Worm (Caenorhabditis elegans) whole organism, L3 larva: ENCODE results near the gene rabr-1.

ENCODE experiments used
- R02D3.7 ChIP-seq: fragments of 150-350 bp; optimal IDR thresholded peaks from 2 replicates; lab custom pipeline; 2014; ENCODE audit warnings: missing biosample characterization, missing genetic modification characterization
- ama-1 ChIP-seq: fragments of 150-350 bp; optimal IDR thresholded peaks from 2 replicates; lab custom pipeline; 2018
- ceh-16 ChIP-seq: sonication (generic microtip); optimal IDR thresholded peaks from 2 replicates; lab custom pipeline; 2017; ENCODE audit warnings: missing biosample characterization, missing genetic modification characterization
- ceh-28 ChIP-seq: fragments of 150-350 bp; optimal IDR thresholded peaks from 2 replicates; lab custom pipeline; 2014; ENCODE audit warnings: missing biosample characterization, missing genetic modification reagents, missing genetic modification characterization
- ceh-82 ChIP-seq: fragments of 150-350 bp; optimal IDR thresholded peaks from 2 replicates; lab custom pipeline; 2014; ENCODE audit warnings: missing biosample characterization, missing genetic modification characterization
- egl-27 ChIP-seq: sonication (generic microtip); optimal IDR thresholded peaks from 4 replicates; lab custom pipeline; 2017; ENCODE audit warnings: missing biosample characterization, missing genetic modification reagents, missing genetic modification characterization
- egl-5 ChIP-seq: fragments of 150-350 bp; optimal IDR thresholded peaks from 2 replicates; lab custom pipeline; 2017; ENCODE audit warnings: missing biosample characterization, missing genetic modification reagents, missing genetic modification characterization, inconsistent platforms
- elt-3 ChIP-seq, 3 experiments: fragments of 150-350 bp in 1 of 3; sonication (generic microtip) in 2 of 3; optimal IDR thresholded peaks; 2 replicates in 2 of 3; 4 replicates in 1 of 3; lab custom pipeline; 2014 to 2017; ENCODE audit warnings: missing biosample characterization in 3 of 3, missing genetic modification characterization in 3 of 3
- eor-1 ChIP-seq, 2 experiments: fragments of 150-350 bp; optimal IDR thresholded peaks; 2 replicates each; lab custom pipeline; 2014 to 2018; ENCODE audit warnings: missing biosample characterization in 2 of 2, missing genetic modification characterization in 2 of 2
- fkh-10 ChIP-seq: sonication (generic microtip); optimal IDR thresholded peaks from 2 replicates; lab custom pipeline; 2017; ENCODE audit warnings: missing biosample characterization, missing genetic modification reagents, missing genetic modification characterization
- fkh-2 ChIP-seq: fragments of 150-350 bp; optimal IDR thresholded peaks from 2 replicates; lab custom pipeline; 2014; ENCODE audit warnings: missing biosample characterization, missing genetic modification reagents, missing genetic modification characterization
- jun-1 ChIP-seq: fragments of 150-350 bp; optimal IDR thresholded peaks from 2 replicates; lab custom pipeline; 2014; ENCODE audit warnings: missing biosample characterization, missing genetic modification reagents, missing genetic modification characterization
- lin-39 ChIP-seq: fragments of 150-350 bp; optimal IDR thresholded peaks from 2 replicates; lab custom pipeline; 2018; ENCODE audit warnings: missing biosample characterization, missing genetic modification reagents, missing genetic modification characterization
- lsy-12 ChIP-seq: sonication (generic microtip); optimal IDR thresholded peaks from 2 replicates; lab custom pipeline; 2016; ENCODE audit warnings: mild to moderate bottlenecking, missing genetic modification characterization, missing compliant biosample characterization
- mdl-1 ChIP-seq: fragments of 150-350 bp; optimal IDR thresholded peaks from 2 replicates; lab custom pipeline; 2014; ENCODE audit warnings: missing biosample characterization, missing genetic modification characterization
- mml-1 ChIP-seq: fragments of 150-350 bp; sonication (generic microtip); optimal IDR thresholded peaks from 3 replicates; lab custom pipeline; 2014; ENCODE audit warnings: missing biosample characterization, missing genetic modification characterization
- nfya-1 ChIP-seq: sonication (generic microtip); optimal IDR thresholded peaks from 2 replicates; lab custom pipeline; 2017; ENCODE audit warnings: missing genetic modification characterization, mild to moderate bottlenecking, missing compliant biosample characterization, antibody characterized with exemption, moderate library complexity; ENCODE audit not compliant: insufficient read depth
- nhr-11 ChIP-seq: fragments of 150-350 bp; optimal IDR thresholded peaks from 2 replicates; lab custom pipeline; 2014; ENCODE audit warnings: missing biosample characterization, missing genetic modification characterization
- nhr-28 ChIP-seq: fragments of 150-350 bp; optimal IDR thresholded peaks from 2 replicates; lab custom pipeline; 2014; ENCODE audit warnings: missing biosample characterization, missing genetic modification characterization
- nhr-67 ChIP-seq: fragments of 150-350 bp; optimal IDR thresholded peaks from 2 replicates; lab custom pipeline; 2014; ENCODE audit warnings: missing biosample characterization, missing genetic modification characterization
- nhr-76 ChIP-seq: fragments of 150-350 bp; sonication (generic microtip); optimal IDR thresholded peaks from 5 replicates; lab custom pipeline; 2014; ENCODE audit warnings: missing biosample characterization, missing genetic modification characterization
- nhr-77 ChIP-seq: fragments of 150-350 bp; optimal IDR thresholded peaks from 2 replicates; lab custom pipeline; 2014; ENCODE audit warnings: missing biosample characterization, missing genetic modification characterization
- pha-4 ChIP-seq: fragments of 150-350 bp; optimal IDR thresholded peaks from 2 replicates; lab custom pipeline; 2014; ENCODE audit warnings: missing biosample characterization, missing genetic modification reagents, missing genetic modification characterization
- pqm-1 ChIP-seq: fragments of 150-350 bp; optimal IDR thresholded peaks from 2 replicates; lab custom pipeline; 2017; ENCODE audit warnings: missing biosample characterization, missing genetic modification characterization, inconsistent platforms
- sea-2 ChIP-seq: fragments of 150-350 bp; sonication (generic microtip); optimal IDR thresholded peaks from 4 replicates; lab custom pipeline; 2014; ENCODE audit warnings: missing biosample characterization, missing genetic modification reagents, missing genetic modification characterization
- skn-1 ChIP-seq: fragments of 150-350 bp; optimal IDR thresholded peaks from 2 replicates; lab custom pipeline; 2014; ENCODE audit warnings: missing biosample characterization, missing genetic modification characterization
- snpc-4 ChIP-seq: fragments of 150-350 bp; optimal IDR thresholded peaks from 2 replicates; lab custom pipeline; 2014; ENCODE audit warnings: missing biosample characterization, missing genetic modification characterization
- tbx-2 ChIP-seq: sonication (generic microtip); optimal IDR thresholded peaks from 2 replicates; lab custom pipeline; 2016; ENCODE audit warnings: mild to moderate bottlenecking, missing genetic modification characterization, missing compliant biosample characterization
- unc-39 ChIP-seq: sonication (generic microtip); optimal IDR thresholded peaks from 4 replicates; lab custom pipeline; 2017; ENCODE audit warnings: missing biosample characterization, missing genetic modification characterization
- unc-62 ChIP-seq: fragments of 150-350 bp; sonication (generic microtip); optimal IDR thresholded peaks from 4 replicates; lab custom pipeline; 2014; ENCODE audit warnings: missing biosample characterization, missing genetic modification reagents, missing genetic modification characterization
- zag-1 ChIP-seq: fragments of 150-350 bp; optimal IDR thresholded peaks from 2 replicates; lab custom pipeline; 2014; ENCODE audit warnings: missing biosample characterization, missing genetic modification characterization

rabr-1 gene

DNA sequence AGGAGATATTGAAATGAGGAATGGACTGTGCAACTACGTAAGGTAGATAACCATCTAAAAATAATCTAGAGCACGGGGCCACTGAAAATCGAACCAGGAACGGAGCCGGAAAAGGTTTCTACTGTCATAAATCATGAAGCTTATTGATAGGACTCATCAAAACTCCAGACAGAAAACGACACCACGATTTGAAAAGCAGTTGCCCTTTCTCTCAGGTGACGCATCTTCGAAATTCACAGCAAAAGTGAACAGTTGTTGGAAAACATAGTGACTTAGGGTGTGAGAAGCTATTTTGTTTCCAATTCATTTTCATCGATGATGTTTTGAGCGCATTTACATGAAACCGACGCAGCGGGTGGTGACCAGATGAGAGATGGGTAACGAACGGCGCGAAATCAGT, 43.7 kb upstream of the rabr-1 start:
- no peak for TF ChIP-seq fkh-10 (GFP tag; lab: Kevin White, UChicago)
- no peak for TF ChIP-seq unc-62 (GFP tag; lab: Kevin White, UChicago)
- TF ChIP-seq snpc-4, result no peak
- no peak for TF ChIP-seq ama-1 (lab: Kevin White, UChicago)
- no peak for TF ChIP-seq tbx-2 (tag; lab: Kevin White, UChicago)
- TF ChIP-seq unc-39 (tag; lab: Kevin White, UChicago), result no peak
- TF ChIP-seq mdl-1 (tag; lab: Kevin White, UChicago), result no peak
- no peak for TF ChIP-seq nhr-28
- TF ChIP-seq nhr-67 (tag; lab: Kevin White, UChicago), result no peak
- no peak for TF ChIP-seq R02D3.7
- TF ChIP-seq egl-27, result no peak
- TF ChIP-seq ceh-82 (tag; lab: Kevin White, UChicago), result no peak
- no peak for TF ChIP-seq fkh-2 (tag; lab: Kevin White, UChicago)
- no peak for TF ChIP-seq pqm-1 (tag; lab: Kevin White, UChicago)
- no peak for TF ChIP-seq mml-1 (tag; lab: Kevin White, UChicago)
- TF ChIP-seq elt-3 (tag; optimal IDR thresholded peaks at IDR 0.05; lab: Kevin White, UChicago), result no peak
- TF ChIP-seq nhr-11, result no peak
- no peak for TF ChIP-seq nfya-1
- TF ChIP-seq skn-1 (tag; lab: Kevin White, UChicago), result no peak
- TF ChIP-seq jun-1 (tag; lab: Kevin White, UChicago), result no peak

DNA sequence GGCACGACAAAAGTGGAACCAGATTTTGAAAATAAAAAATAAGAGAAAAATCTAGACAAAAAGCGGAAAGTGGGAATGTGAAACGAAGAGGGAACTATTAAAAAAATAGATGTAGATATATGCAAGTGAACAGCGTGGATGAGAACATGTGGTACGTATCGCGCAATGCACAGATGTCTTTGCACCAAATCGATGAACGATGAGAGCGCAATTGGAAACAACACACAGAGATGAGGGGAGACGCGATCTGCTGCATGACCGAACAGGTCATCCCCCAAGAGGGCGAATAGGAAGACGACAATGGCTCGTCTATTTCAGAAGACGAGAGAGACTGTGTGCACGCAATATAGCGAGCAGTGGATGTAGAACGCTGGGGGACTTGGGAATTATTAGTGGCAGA, 43.3 kb upstream of the rabr-1 start:
- TF ChIP-seq snpc-4 (no peak), eor-1 (tag; optimal IDR thresholded peaks at IDR 0.05; lab: Kevin White, UChicago) (no peak), egl-5 (tag; lab: Kevin White, UChicago) (no peak)

DNA sequence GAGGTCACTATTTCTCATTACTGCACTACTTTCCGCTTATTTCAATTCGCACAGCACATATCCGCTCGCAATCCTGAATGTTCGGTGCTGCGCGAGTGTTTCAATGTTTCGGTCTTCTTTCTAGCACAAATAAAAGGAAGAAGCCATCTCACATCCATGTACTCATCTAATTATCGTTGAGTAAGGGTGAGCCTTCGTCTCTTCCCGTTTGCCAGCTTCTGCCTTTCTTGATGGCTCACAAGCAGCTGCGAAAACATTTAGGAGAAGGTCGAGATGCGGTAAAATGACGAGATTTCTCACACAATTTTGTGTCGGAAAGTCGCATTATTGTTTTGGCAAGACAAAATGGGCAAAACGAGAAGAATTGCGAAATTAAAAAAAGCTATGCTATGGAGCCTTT, 41.1 kb upstream of the rabr-1 start:
- TF ChIP-seq ceh-82 (tag; lab: Kevin White, UChicago), result no peak
- TF ChIP-seq, all 47 proteins: peak for 0

ce11 chrX:2456141-2456540, 39.8 kb upstream of the rabr-1 start:
- TF ChIP-seq tbx-2 (tag; lab: Kevin White, UChicago), result no peak
- peak; percentile 71 for TF ChIP-seq fkh-10 (GFP tag; lab: Kevin White, UChicago)
- no peak for TF ChIP-seq ceh-28
- no peak for TF ChIP-seq lin-39
- TF ChIP-seq nhr-76 (tag; lab: Kevin White, UChicago), result no peak

- TF ChIP-seq lsy-12 (tag; lab: Kevin White, UChicago) (no peak), fkh-10 (GFP tag; lab: Kevin White, UChicago) (peak; percentile 76), nhr-77 (tag; lab: Kevin White, UChicago) (no peak)
Observed at ce11 chrX:2457461-2457860, 38.5 kb upstream of the rabr-1 start.

DNA sequence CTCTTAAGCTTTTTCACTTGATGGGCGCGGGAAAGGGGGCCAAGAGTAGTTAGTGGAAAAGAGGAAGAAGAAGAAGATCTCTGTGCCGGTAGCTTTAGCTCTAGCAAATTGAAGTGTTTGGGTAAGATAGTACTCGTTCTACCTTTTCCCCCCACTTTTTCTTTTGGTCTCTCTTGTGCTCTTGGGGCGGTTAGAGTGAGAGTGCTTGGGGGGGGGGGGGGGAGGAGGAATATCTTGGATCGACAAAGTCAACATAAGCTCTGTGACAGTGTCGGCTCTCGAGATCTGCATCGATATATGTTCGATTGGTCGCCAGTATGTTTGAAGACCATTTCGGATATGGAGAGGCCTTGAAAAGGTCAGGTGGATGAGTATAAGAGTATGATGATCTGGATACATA, 36.2 kb upstream of the rabr-1 start, which contains the start of gene fox-1:
fox-1 (minus strand) TSS at position 101 of the 400 bp plus-strand sequence.
- peak; percentile 23 for TF ChIP-seq pha-4 (tag; lab: Kevin White, UChicago)
- TF ChIP-seq sea-2 (GFP tag; lab: Kevin White, UChicago), result no peak

- TF ChIP-seq ceh-16 (tag; lab: Kevin White, UChicago) (no peak), nhr-77 (tag; lab: Kevin White, UChicago) (no peak), nhr-67 (tag; lab: Kevin White, UChicago) (no peak), ceh-28 (no peak), nhr-76 (tag; lab: Kevin White, UChicago) (no peak), nhr-28 (no peak), zag-1 (tag; lab: Kevin White, UChicago) (no peak)
- TF ChIP-seq, all 47 proteins: peak for 0
Observed at ce11 chrX:2461742-2462141, 34.2 kb upstream of the rabr-1 start.
